Worm (Caenorhabditis elegans): ENCODE data around the gene R06F6.8.

R06F6.8 gene

DNA sequence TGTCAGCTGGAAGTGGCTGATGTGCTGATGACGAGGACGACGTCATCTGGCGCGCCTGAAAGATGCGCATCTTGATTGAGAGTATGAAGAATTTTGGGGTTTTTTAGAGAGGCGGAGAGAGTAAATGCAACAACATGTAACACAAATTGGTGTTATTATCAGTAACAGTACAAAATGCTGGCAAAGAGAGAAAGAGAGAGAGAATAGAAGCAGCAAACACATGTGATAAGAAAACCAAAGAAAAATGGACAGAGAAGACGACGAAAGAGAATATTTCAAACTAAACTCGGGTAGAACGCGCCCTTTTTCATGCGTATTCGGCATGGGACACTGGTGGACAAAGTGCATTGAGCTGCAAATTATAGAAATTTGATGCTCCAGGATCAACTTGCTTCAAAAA, 41.1 kb upstream of the R06F6.8 start, which contains the start of gene M106.3:
Gene M106.3 (minus strand): TSS at position 70 of the 400 bp plus-strand sequence.
- no peak for TF ChIP-seq ceh-30 (tag; optimal IDR thresholded peaks at IDR 0.05)
- no peak for TF ChIP-seq ceh-9 (tag; optimal IDR thresholded peaks at IDR 0.05)
- TF ChIP-seq dve-1 (tag; optimal IDR thresholded peaks at IDR 0.05): no peak
- no peak for TF ChIP-seq tbx-7 (tag; optimal IDR thresholded peaks at IDR 0.05)
- peak; percentile 15 for TF ChIP-seq elt-2 (tag; optimal IDR thresholded peaks at IDR 0.05)

DNA sequence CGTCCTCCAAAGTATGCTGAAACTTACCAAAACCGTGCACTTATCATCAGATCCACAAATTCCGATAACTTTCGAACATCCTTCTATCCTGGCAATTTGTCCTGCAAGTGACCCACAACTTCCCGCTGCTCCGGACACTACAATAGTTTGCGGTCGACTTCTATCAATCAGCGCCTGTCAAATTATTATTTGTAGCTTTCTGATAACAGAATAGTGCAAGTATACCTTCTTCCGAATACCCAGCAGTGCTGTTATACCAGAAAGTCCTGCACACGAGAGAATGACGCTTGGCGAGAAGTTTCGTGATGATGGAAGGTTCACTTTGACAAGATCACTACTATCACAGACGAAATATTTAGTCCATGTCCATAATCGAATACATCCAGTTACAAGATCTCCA, 39.6 kb upstream of the R06F6.8 start:
- TF ChIP-seq hlh-8 (tag; optimal IDR thresholded peaks at IDR 0.05): no peak
- no peak for TF ChIP-seq ceh-34 (tag; optimal IDR thresholded peaks at IDR 0.05)
- TF ChIP-seq ceh-31 (tag; optimal IDR thresholded peaks at IDR 0.05): no peak
- TF ChIP-seq pqm-1 (tag; optimal IDR thresholded peaks at IDR 0.05): no peak
- TF ChIP-seq ets-4 (tag; optimal IDR thresholded peaks at IDR 0.05): no peak
- TF ChIP-seq fkh-10 (GFP tag; optimal IDR thresholded peaks at IDR 0.05): no peak
- TF ChIP-seq T23F11.4 (GFP tag; optimal IDR thresholded peaks at IDR 0.05): no peak
- TF ChIP-seq mec-3 (tag; optimal IDR thresholded peaks at IDR 0.05; ENCODE audit: borderline replicate concordance): no peak
- no peak for TF ChIP-seq nhr-11 (tag; optimal IDR thresholded peaks at IDR 0.05)
- TF ChIP-seq hlh-15 (tag; optimal IDR thresholded peaks at IDR 0.05): no peak

DNA sequence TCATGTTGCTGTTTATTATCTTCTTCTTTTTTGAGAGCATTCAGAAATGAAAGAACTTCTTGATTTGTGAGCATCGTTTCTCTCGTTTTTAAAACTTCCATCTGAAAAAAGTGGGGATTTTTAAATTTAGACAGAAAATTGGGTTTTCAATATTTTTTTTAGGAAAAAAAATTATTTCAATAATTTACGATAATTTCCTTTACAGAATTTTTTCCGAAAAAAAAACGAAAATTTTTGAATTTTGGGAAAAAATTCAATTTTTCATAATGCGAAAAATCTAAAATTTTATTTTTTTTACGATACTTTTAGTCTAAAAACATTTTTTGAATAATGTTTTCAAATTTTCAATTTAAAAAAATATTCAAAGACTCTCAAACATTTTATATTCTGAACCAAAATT, 37.3 kb upstream of the R06F6.8 start, which contains the start of gene M106.7:
Gene M106.7 (minus strand): TSS at position 101 of the 400 bp plus-strand sequence.
- TF ChIP-seq unc-55 (GFP tag; optimal IDR thresholded peaks at IDR 0.05): no peak
- TF ChIP-seq C38D4.7 (GFP tag; optimal IDR thresholded peaks at IDR 0.05): no peak
- TF ChIP-seq sdc-2 (tag; optimal IDR thresholded peaks at IDR 0.05): no peak
- TF ChIP-seq ceh-6 (GFP tag; optimal IDR thresholded peaks at IDR 0.05): no peak
- no peak for TF ChIP-seq pag-3 (tag; optimal IDR thresholded peaks at IDR 0.05; ENCODE audit: borderline replicate concordance)

DNA sequence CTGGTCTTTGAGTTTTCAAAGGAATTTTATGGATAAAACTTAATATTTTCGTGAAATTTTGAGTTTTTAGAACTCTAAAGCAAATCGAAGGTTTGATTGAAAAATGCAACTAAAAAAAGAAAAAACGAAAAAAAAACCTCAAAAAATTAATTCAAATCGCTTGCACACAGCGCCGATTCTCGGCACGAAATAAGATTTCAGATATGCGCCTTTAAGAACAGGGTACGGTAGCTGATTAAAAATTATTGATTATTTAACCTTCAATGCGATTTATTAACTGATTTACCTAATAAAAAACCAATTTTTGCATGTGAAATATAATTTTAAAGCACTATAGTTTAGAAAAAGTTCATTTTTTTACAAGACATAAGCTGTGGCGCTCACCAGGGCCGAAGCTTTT, 33.1 kb upstream of the R06F6.8 start:
- TF ChIP-seq syd-9 (tag; optimal IDR thresholded peaks at IDR 0.05) (no peak), ceh-6 (GFP tag; optimal IDR thresholded peaks at IDR 0.05) (no peak), K09A11.1 (tag; optimal IDR thresholded peaks at IDR 0.05; ENCODE audit: insufficient read depth) (no peak), pax-1 (tag; optimal IDR thresholded peaks at IDR 0.05) (no peak), ceh-22 (tag; optimal IDR thresholded peaks at IDR 0.05) (no peak), rnt-1 (tag; optimal IDR thresholded peaks at IDR 0.05) (no peak), T23F11.4 (GFP tag; optimal IDR thresholded peaks at IDR 0.05) (no peak), pqm-1 (tag; optimal IDR thresholded peaks at IDR 0.05) (no peak), ceh-48 (tag; optimal IDR thresholded peaks at IDR 0.05) (no peak), dmd-4 (tag; optimal IDR thresholded peaks at IDR 0.05; ENCODE audit: borderline replicate concordance) (no peak), ceh-45 (GFP tag; IDR thresholded peaks at IDR 0.05) (no peak), ceh-9 (tag; optimal IDR thresholded peaks at IDR 0.05) (no peak), sox-4 (tag; optimal IDR thresholded peaks at IDR 0.05) (no peak), hlh-8 (tag; optimal IDR thresholded peaks at IDR 0.05) (no peak), pha-2 (tag; optimal IDR thresholded peaks at IDR 0.05) (no peak), fkh-6 (tag; optimal IDR thresholded peaks at IDR 0.05) (no peak), pag-3 (tag; optimal IDR thresholded peaks at IDR 0.05; ENCODE audit: borderline replicate concordance) (no peak), lim-6 (tag; optimal IDR thresholded peaks at IDR 0.05) (no peak), ceh-14 (tag; optimal IDR thresholded peaks at IDR 0.05) (no peak)

DNA sequence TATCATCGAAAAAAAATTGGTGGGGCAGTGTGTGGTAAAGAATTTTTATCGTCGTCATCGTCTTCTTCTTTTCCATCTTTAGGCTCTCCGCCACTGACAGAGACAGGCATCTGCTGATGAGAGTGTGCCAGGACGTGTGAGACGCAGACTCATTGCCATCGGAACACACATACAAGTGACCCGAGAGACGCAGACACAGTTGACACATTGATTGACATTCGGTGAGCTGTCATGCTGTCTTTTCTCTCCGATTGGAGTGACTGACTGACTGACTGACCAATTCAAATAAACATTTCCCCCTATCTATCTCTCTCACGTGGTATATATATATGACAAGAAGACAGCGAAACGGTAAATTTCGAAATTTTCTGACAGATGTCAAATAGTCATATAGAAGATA, 31.3 kb upstream of the R06F6.8 start:
- peak; percentile 31 for TF ChIP-seq ref-2 (tag; optimal IDR thresholded peaks at IDR 0.05)
- peak; percentile 41 for TF ChIP-seq nfya-1 (tag; optimal IDR thresholded peaks at IDR 0.05)
- TF ChIP-seq K09A11.1 (tag; optimal IDR thresholded peaks at IDR 0.05; ENCODE audit: insufficient read depth): no peak
- TF ChIP-seq hlh-30 (tag; optimal IDR thresholded peaks at IDR 0.05; ENCODE audit: insufficient read depth): peak; percentile 68
- TF ChIP-seq F13H6.1 (tag; optimal IDR thresholded peaks at IDR 0.05): no peak
- no peak for TF ChIP-seq odd-2 (tag; optimal IDR thresholded peaks at IDR 0.05)
- TF ChIP-seq T23F11.4 (GFP tag; optimal IDR thresholded peaks at IDR 0.05): no peak
- TF ChIP-seq hlh-13 (GFP tag; optimal IDR thresholded peaks at IDR 0.05): no peak
- TF ChIP-seq ceh-19 (GFP tag; optimal IDR thresholded peaks at IDR 0.05): no peak
- TF ChIP-seq ceh-18 (tag; optimal IDR thresholded peaks at IDR 0.05): peak; percentile 54
- peak; percentile 100 for TF ChIP-seq unc-55 (GFP tag; optimal IDR thresholded peaks at IDR 0.05)
- no peak for TF ChIP-seq rnt-1 (tag; optimal IDR thresholded peaks at IDR 0.05)
- TF ChIP-seq pqm-1 (tag; optimal IDR thresholded peaks at IDR 0.05): no peak
- TF ChIP-seq pag-3 (tag; optimal IDR thresholded peaks at IDR 0.05; ENCODE audit: borderline replicate concordance): no peak
- TF ChIP-seq sox-2 (GFP tag; IDR thresholded peaks at IDR 0.05): no peak

Data from whole organism, late embryonic.